Worm (Caenorhabditis elegans) whole organism, late embryonic: Measurements from ENCODE around the gene F38A6.5.

Source experiments
- Y22D7AL.16 ChIP-seq: sonication (generic microtip); optimal IDR thresholded peaks from 2 replicates; lab custom pipeline; 2016; ENCODE audit warnings: missing genetic modification characterization, missing compliant biosample characterization
- ceh-22 ChIP-seq: sonication (generic microtip); optimal IDR thresholded peaks from 2 replicates; lab custom pipeline; 2017; ENCODE audit warnings: missing biosample characterization, missing genetic modification characterization
- dmd-4 ChIP-seq: sonication (generic microtip); optimal IDR thresholded peaks from 2 replicates; lab custom pipeline; 2016; ENCODE audit warnings: borderline replicate concordance, missing genetic modification characterization, missing compliant biosample characterization
- hlh-30 ChIP-seq: sonication (generic microtip); optimal IDR thresholded peaks from 2 replicates; lab custom pipeline; 2017; ENCODE audit warnings: antibody characterized with exemption, missing genetic modification characterization, missing compliant biosample characterization; ENCODE audit not compliant: insufficient read depth
- lin-11 ChIP-seq: fragments of 200-800 bp; sonication (Bioruptor generic); optimal IDR thresholded peaks from 2 replicates; lab custom pipeline; 2018; ENCODE audit warnings: mild to moderate bottlenecking, missing genetic modification characterization, missing compliant biosample characterization
- nhr-11 ChIP-seq: fragments of 150-350 bp; optimal IDR thresholded peaks from 2 replicates; lab custom pipeline; 2014; ENCODE audit warnings: missing biosample characterization, missing genetic modification characterization
- pag-3 ChIP-seq: sonication (generic microtip); optimal IDR thresholded peaks from 2 replicates; lab custom pipeline; 2016; ENCODE audit warnings: missing compliant biosample characterization, missing genetic modification characterization, borderline replicate concordance
- pha-4 ChIP-seq: fragments of 150-350 bp; optimal IDR thresholded peaks from 2 replicates; lab custom pipeline; 2018; ENCODE audit warnings: missing biosample characterization, missing genetic modification reagents, missing genetic modification characterization
- pqm-1 ChIP-seq: sonication (generic microtip); optimal IDR thresholded peaks from 2 replicates; lab custom pipeline; 2016; ENCODE audit warnings: missing genetic modification characterization, missing compliant biosample characterization
- unc-42 ChIP-seq: sonication (generic microtip); optimal IDR thresholded peaks from 2 replicates; lab custom pipeline; 2016; ENCODE audit warnings: missing genotype, missing genetic modification characterization, missing compliant biosample characterization
- ztf-16 ChIP-seq: sonication (generic microtip); optimal IDR thresholded peaks from 2 replicates; lab custom pipeline; 2017; ENCODE audit warnings: missing genetic modification characterization, missing compliant biosample characterization

DNA sequence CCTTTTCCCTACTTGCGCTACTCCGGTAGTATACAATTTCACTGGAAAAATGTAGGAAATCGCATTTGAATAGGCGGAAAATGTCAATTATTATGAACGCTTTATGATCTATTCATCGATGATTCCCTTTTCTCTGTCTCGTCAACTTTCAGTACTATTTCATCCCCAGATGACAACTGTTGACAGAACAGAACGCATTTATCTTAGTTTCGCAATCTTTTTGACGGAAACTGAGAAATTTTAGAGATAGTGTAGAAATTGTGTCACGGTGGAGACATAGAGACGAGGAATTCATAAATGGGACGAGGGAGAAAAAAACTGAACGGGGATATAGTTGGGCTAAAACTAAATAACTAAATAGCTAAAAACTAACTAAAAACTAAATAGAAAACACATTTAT lies 1.8 kb downstream of the F38A6.5 start:
- TF ChIP-seq Y22D7AL.16 (tag; lab: Kevin White, UChicago): no peak
- TF ChIP-seq dmd-4: no peak
- no peak for TF ChIP-seq hlh-30
- TF ChIP-seq ztf-16 (tag; lab: Kevin White, UChicago): no peak
- no peak for TF ChIP-seq pha-4 (tag; lab: Kevin White, UChicago)
- TF ChIP-seq unc-42 (tag; lab: Kevin White, UChicago): no peak
- no peak for TF ChIP-seq pag-3 (tag; lab: Kevin White, UChicago)
- TF ChIP-seq nhr-11: no peak
- TF ChIP-seq pqm-1: no peak
- TF ChIP-seq ceh-22: no peak
- TF ChIP-seq lin-11: no peak
